Worm (Caenorhabditis elegans) whole organism, L4 larva: ENCODE data around the gene K08C7.7.

Experiments
- F49E8.2 ChIP-seq: sonication (generic microtip); optimal IDR thresholded peaks from 2 replicates; lab custom pipeline; 2016; ENCODE audit warnings: missing compliant biosample characterization, mild to moderate bottlenecking, missing genetic modification characterization, borderline replicate concordance
- mxl-3 ChIP-seq: fragments of 200-800 bp; sonication (Bioruptor generic); optimal IDR thresholded peaks from 2 replicates; lab custom pipeline; 2018; ENCODE audit warnings: mild to moderate bottlenecking, missing genetic modification characterization, missing compliant biosample characterization
- nhr-28 ChIP-seq: fragments of 150-350 bp; optimal IDR thresholded peaks from 2 replicates; lab custom pipeline; 2014; ENCODE audit warnings: missing biosample characterization, missing genetic modification characterization
- set-16 ChIP-seq: fragments of 200-800 bp; sonication (Bioruptor generic); IDR thresholded peaks from 2 replicates; pipeline ENCODE4 v1.3.6; 2022; ENCODE audit warnings: missing genetic modification reagents, missing genetic modification characterization, missing compliant biosample characterization
- unc-62 ChIP-seq, 3 experiments: fragments of 150-350 bp in 1 of 3; sonication (generic microtip); optimal IDR thresholded peaks in 2 of 3; peaks in 1 of 3; 1 replicate in 1 of 3; 2 replicates in 2 of 3; lab custom pipeline; 2014 to 2017; ENCODE audit warnings: missing biosample characterization in 3 of 3, missing genetic modification characterization in 3 of 3, missing genetic modification reagents in 3 of 3, missing genotype in 1 of 3
- zip-11 ChIP-seq: fragments of 200-800 bp; sonication (Bioruptor generic); IDR thresholded peaks from 2 replicates; pipeline ENCODE4 v1.3.6; 2022; ENCODE audit warnings: missing genetic modification characterization, missing compliant biosample characterization
- ztf-11 ChIP-seq: fragments of 150-350 bp; optimal IDR thresholded peaks from 2 replicates; lab custom pipeline; 2014; ENCODE audit warnings: missing biosample characterization, missing genetic modification characterization

ce11 chrIV:10714594-10714993 lies 50.4 kb downstream of the K08C7.7 start:
- TF ChIP-seq nhr-28 (tag; lab: Kevin White, UChicago): peak; percentile 40
- TF ChIP-seq set-16 (GFP tag; lab: Robert Waterston, UW): no peak
- no peak for TF ChIP-seq F49E8.2 (tag; lab: Kevin White, UChicago)
- peak in 1 of 2 experiments; percentile 10 for TF ChIP-seq unc-62 (GFP tag; optimal IDR thresholded peaks at IDR 0.05 in 1 of 2; lab: Kevin White, UChicago)
- no peak for TF ChIP-seq unc-62 (tag; optimal IDR thresholded peaks at IDR 0.05; lab: Kevin White, UChicago)
- TF ChIP-seq zip-11 (GFP tag; lab: Robert Waterston, UW): no peak
- TF ChIP-seq ztf-11 (tag; lab: Kevin White, UChicago): no peak
- TF ChIP-seq mxl-3: no peak
